Worm (Caenorhabditis elegans): ENCODE measurements around the gene F26C11.3.

DNA sequence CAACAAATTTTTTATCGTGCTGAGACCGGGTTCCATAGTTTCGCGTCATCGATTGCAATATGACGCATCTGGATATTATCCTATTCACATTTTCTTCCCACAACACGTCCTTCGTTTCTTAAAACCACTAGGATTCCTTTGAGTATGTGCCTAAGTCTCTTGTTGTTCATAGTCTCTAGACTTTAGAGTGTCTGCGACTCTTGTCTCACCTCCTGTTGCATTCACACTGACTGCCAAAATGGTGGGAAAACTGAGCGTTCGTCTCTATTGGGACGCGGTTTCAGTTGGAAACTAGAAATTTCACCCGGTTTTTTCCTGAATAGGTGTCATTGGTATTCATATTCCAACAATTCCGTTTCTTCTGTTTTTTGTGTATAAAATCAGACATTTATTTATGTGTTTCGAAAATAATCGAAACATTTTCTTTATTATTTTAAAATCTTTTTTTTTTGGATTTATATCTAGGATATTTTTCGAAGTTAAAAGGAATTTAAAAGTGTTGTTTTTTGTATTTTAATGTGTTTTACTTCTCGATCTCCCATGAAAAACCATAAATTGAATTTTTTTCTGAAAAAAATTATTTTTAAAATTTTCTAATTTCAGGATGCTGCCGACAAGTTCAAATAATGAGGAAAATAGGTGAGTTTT lies 6.8 kb upstream of the F26C11.3 start, which contains the start of gene C05C10.2:
- TF ChIP-seq mep-1 (tag; optimal IDR thresholded peaks at IDR 0.05) (peak; percentile 5), Y116A8C.19 (tag; optimal IDR thresholded peaks at IDR 0.05; ENCODE audit: borderline replicate concordance) (no peak), unc-86 (tag; optimal IDR thresholded peaks at IDR 0.05) (no peak), ztf-11 (tag; optimal IDR thresholded peaks at IDR 0.05) (no peak), nhr-19 (GFP tag; conservative IDR thresholded peaks at IDR 0.05) (no peak), isw-1 (GFP tag; IDR thresholded peaks at IDR 0.05) (no peak), nhr-237 (tag; optimal IDR thresholded peaks at IDR 0.05) (no peak), nhr-76 (tag; optimal IDR thresholded peaks at IDR 0.05) (no peak)
